Worm (Caenorhabditis elegans): ENCODE results near the gene lips-5.

DNA sequence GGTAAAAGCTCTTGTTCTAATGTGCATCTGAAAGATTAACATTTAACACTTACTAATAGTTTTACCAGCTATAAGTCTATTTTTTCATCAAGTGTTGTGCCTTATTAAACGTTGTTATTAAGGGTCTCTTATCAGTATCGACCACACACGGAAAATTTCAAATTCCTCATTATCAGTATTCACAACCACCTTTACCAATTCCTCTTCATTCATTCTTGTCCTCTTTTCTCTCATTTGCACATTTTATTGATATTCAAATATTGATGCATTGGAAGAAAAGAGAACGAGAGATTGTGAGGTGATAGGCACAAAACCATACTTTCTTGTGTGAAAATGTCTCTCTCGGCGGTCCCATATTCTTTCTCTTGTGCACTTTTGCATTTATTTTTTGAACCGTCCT is 51.7 kb downstream of the lips-5 start:
- TF ChIP-seq him-1 (tag; optimal IDR thresholded peaks at IDR 0.05) (no peak), W03F9.2 (tag; optimal IDR thresholded peaks at IDR 0.05) (no peak), dao-5 (tag; optimal IDR thresholded peaks at IDR 0.05) (no peak)

Measured in whole organism, L4/young adult.